Fruit fly (Drosophila melanogaster) whole organism, embryonic: ENCODE measurements around the gene Drice.

ENCODE experiments used
- CG10366 ChIP-seq: fragments of 200-800 bp; sonication (Bioruptor generic); IDR thresholded peaks from 2 replicates; pipeline ENCODE4 v1.3.6; 2022; ENCODE audit warnings: missing biosample characterization, missing genetic modification characterization
- CG11504 ChIP-seq: fragments of 200-800 bp; sonication (Bioruptor generic); optimal IDR thresholded peaks from 3 replicates; lab custom pipeline; 2019; ENCODE audit warnings: missing biosample characterization, mild to moderate bottlenecking, missing genetic modification characterization, moderate library complexity
- CG1233 ChIP-seq: fragments of 200-800 bp; sonication (Bioruptor generic); optimal IDR thresholded peaks from 4 replicates; lab custom pipeline; 2018; ENCODE audit warnings: missing biosample characterization, mild to moderate bottlenecking, missing genetic modification characterization
- CG2678 ChIP-seq: fragments of 200-800 bp; sonication (Bioruptor generic); optimal IDR thresholded peaks from 3 replicates; lab custom pipeline; 2019; ENCODE audit warnings: missing biosample characterization, mild to moderate bottlenecking, missing genetic modification characterization, moderate library complexity
- CG30403 ChIP-seq: fragments of 200-800 bp; sonication (Bioruptor generic); optimal IDR thresholded peaks from 3 replicates; lab custom pipeline; 2016; ENCODE audit warnings: missing biosample characterization, missing genetic modification characterization
- CG32532 ChIP-seq: fragments of 200-800 bp; sonication (Bioruptor generic); IDR thresholded peaks from 2 replicates; pipeline ENCODE4 v1.3.6; 2022; ENCODE audit warnings: missing biosample characterization, missing genetic modification characterization
- CG33557 ChIP-seq: fragments of 200-800 bp; sonication (Bioruptor generic); optimal IDR thresholded peaks from 2 replicates; lab custom pipeline; 2019; ENCODE audit warnings: missing biosample characterization, mild to moderate bottlenecking, missing genetic modification characterization, moderate library complexity
- CG34422 ChIP-seq: fragments of 200-800 bp; sonication (Bioruptor generic); IDR thresholded peaks from 3 replicates; pipeline ENCODE4 v1.3.6; 2022; ENCODE audit warnings: missing biosample characterization, missing genetic modification characterization
- CG4730 ChIP-seq: fragments of 200-800 bp; sonication (Bioruptor generic); IDR thresholded peaks from 2 replicates; pipeline ENCODE4 v1.3.6; 2022; ENCODE audit warnings: missing biosample characterization, missing genetic modification characterization
- CG8359 ChIP-seq: fragments of 200-800 bp; sonication (Bioruptor generic); optimal IDR thresholded peaks from 2 replicates; lab custom pipeline; 2017; ENCODE audit warnings: missing biosample characterization, mild to moderate bottlenecking, missing genetic modification characterization, borderline replicate concordance
- CG8478 ChIP-seq: fragments of >200 bp; optimal IDR thresholded peaks from 2 replicates; lab custom pipeline; 2018
- CG9932 ChIP-seq: fragments of 200-800 bp; sonication (Bioruptor generic); IDR thresholded peaks from 2 replicates; pipeline ENCODE4 v1.3.6; 2022; ENCODE audit warnings: missing biosample characterization, missing genetic modification characterization
- D19B ChIP-seq: fragments of 200-800 bp; sonication (Bioruptor generic); optimal IDR thresholded peaks from 2 replicates; lab custom pipeline; 2017; ENCODE audit warnings: missing biosample characterization, mild to moderate bottlenecking, missing genetic modification characterization
- Doc3 ChIP-seq: fragments of 200-800 bp; sonication (Bioruptor generic); IDR thresholded peaks from 3 replicates; pipeline ENCODE4 v1.3.6; 2022; ENCODE audit warnings: missing biosample characterization, missing genetic modification characterization; ENCODE audit not compliant: partially characterized antibody
- HLH54F ChIP-seq: fragments of 200-800 bp; sonication (Bioruptor generic); optimal IDR thresholded peaks from 3 replicates; lab custom pipeline; 2016; ENCODE audit warnings: missing biosample characterization, missing genetic modification characterization
- MBD-R2 ChIP-seq: fragments of 200-800 bp; sonication (Bioruptor generic); IDR thresholded peaks from 2 replicates; pipeline ENCODE4 v1.3.6; 2022; ENCODE audit warnings: missing biosample characterization, missing genetic modification characterization
- Meics ChIP-seq: fragments of 200-800 bp; sonication (Bioruptor generic); optimal IDR thresholded peaks from 2 replicates; lab custom pipeline; 2017; ENCODE audit warnings: missing biosample characterization, mild to moderate bottlenecking, missing genetic modification characterization
- NFAT ChIP-seq: fragments of 200-800 bp; sonication (Bioruptor generic); IDR thresholded peaks from 2 replicates; pipeline ENCODE4 v1.3.6; 2022; ENCODE audit warnings: missing biosample characterization, missing genetic modification characterization
- Nf-YB ChIP-seq: fragments of 200-800 bp; sonication (Bioruptor generic); optimal IDR thresholded peaks from 3 replicates; lab custom pipeline; 2019; ENCODE audit warnings: missing biosample characterization, mild to moderate bottlenecking, missing genetic modification characterization, moderate library complexity
- Nf-YC ChIP-seq: fragments of 200-800 bp; optimal IDR thresholded peaks from 3 replicates; lab custom pipeline; 2019; ENCODE audit warnings: missing biosample characterization, mild to moderate bottlenecking, missing genetic modification characterization, moderate library complexity
- Ravus ChIP-seq: fragments of 200-800 bp; sonication (Bioruptor generic); IDR thresholded peaks from 2 replicates; pipeline ENCODE4 v1.3.6; 2022; ENCODE audit warnings: missing biosample characterization, missing genetic modification characterization
- Rfx ChIP-seq: fragments of 200-800 bp; sonication (Bioruptor generic); IDR thresholded peaks from 2 replicates; pipeline ENCODE4 v1.3.6; 2022; ENCODE audit warnings: missing biosample characterization, missing genetic modification characterization
- Trl ChIP-seq, 3 experiments: fragments of >200 bp in 2 of 3; fragments of 200-800 bp in 1 of 3; sonication (Bioruptor generic) in 1 of 3; optimal IDR thresholded peaks; 2 replicates in 1 of 3; 3 replicates in 2 of 3; lab custom pipeline; 2016 to 2017; ENCODE audit warnings: missing biosample characterization in 1 of 3, missing genetic modification characterization in 1 of 3
- Xrp1 ChIP-seq: fragments of 200-800 bp; sonication (Bioruptor generic); IDR thresholded peaks from 2 replicates; pipeline ENCODE4 v1.3.6; 2022; ENCODE audit warnings: missing biosample characterization, missing genetic modification characterization
- dysf ChIP-seq: fragments of 200-800 bp; sonication (Bioruptor generic); IDR thresholded peaks from 3 replicates; pipeline ENCODE4 v1.3.6; 2022; ENCODE audit warnings: missing biosample characterization, missing genetic modification characterization
- ems ChIP-seq: fragments of 200-800 bp; sonication (Bioruptor generic); optimal IDR thresholded peaks from 3 replicates; lab custom pipeline; 2016; ENCODE audit warnings: missing biosample characterization, missing genetic modification characterization
- eve ChIP-seq, 2 experiments: fragments of >200 bp; optimal IDR thresholded peaks; 2 replicates each; lab custom pipeline; 2017; ENCODE audit warnings: missing biosample characterization in 2 of 2, missing genetic modification characterization in 2 of 2
- gem ChIP-seq: fragments of 200-800 bp; sonication (Bioruptor generic); optimal IDR thresholded peaks from 2 replicates; lab custom pipeline; 2019; ENCODE audit warnings: missing biosample characterization, mild to moderate bottlenecking, missing genetic modification characterization, moderate library complexity
- grau ChIP-seq: fragments of 200-800 bp; optimal IDR thresholded peaks from 3 replicates; lab custom pipeline; 2019; ENCODE audit warnings: missing biosample characterization, mild to moderate bottlenecking, missing genetic modification characterization, moderate library complexity
- hkb ChIP-seq, 2 experiments: fragments of 200-800 bp in 1 of 2; fragments of >200 bp in 1 of 2; sonication (Bioruptor generic) in 1 of 2; IDR thresholded peaks in 1 of 2; optimal IDR thresholded peaks in 1 of 2; 2 replicates each; pipeline versions ENCODE4 v1.3.6 to Lab custom; 2017 to 2022; ENCODE audit warnings: missing biosample characterization in 1 of 2, missing genetic modification characterization in 1 of 2
- inv ChIP-seq: fragments of 200-800 bp; sonication (Bioruptor generic); IDR thresholded peaks from 2 replicates; pipeline ENCODE4 v1.3.6; 2022; ENCODE audit warnings: missing biosample characterization, missing genetic modification characterization; ENCODE audit not compliant: partially characterized antibody
- kay ChIP-seq: fragments of 200-800 bp; sonication (Bioruptor generic); optimal IDR thresholded peaks from 2 replicates; lab custom pipeline; 2016; ENCODE audit warnings: missing biosample characterization, missing genetic modification characterization
- row ChIP-seq: fragments of 200-800 bp; sonication (Bioruptor generic); IDR thresholded peaks from 3 replicates; pipeline ENCODE4 v1.3.6; 2022; ENCODE audit warnings: missing biosample characterization, missing genetic modification characterization
- sd ChIP-seq: fragments of 200-800 bp; sonication (Bioruptor generic); optimal IDR thresholded peaks from 3 replicates; lab custom pipeline; 2018; ENCODE audit warnings: missing biosample characterization, mild to moderate bottlenecking, missing genetic modification characterization, moderate library complexity
- slbo ChIP-seq: fragments of 200-800 bp; sonication (Bioruptor generic); IDR thresholded peaks from 2 replicates; pipeline ENCODE4 v1.3.6; 2022; ENCODE audit warnings: missing biosample characterization, missing genetic modification characterization

Gene Drice

DNA sequence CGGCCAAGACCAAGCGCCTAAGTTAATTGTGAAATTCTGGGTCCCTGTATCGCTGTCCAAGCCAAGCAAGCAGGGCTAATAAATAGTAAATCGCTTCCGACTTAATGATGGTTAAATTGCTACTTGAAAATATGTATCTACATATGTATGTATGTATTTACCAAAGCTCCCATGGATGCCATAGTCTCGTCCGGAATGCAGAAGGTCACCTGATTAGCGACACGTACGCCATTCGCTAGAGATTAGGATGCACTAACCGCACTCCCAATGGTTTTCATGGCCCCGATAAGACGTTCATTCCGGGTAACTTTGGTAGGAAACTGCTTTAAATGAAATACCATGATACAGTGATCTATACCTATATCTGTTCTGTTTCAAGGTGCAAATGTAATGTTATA lies 40.7 kb upstream of the Drice start:
- TF ChIP-seq Nf-YC (tag; lab: Kevin White, UChicago) = peak; percentile 69
- no peak for TF ChIP-seq grau (tag; lab: Kevin White, UChicago)
- no peak for TF ChIP-seq CG4730 (GFP tag; lab: Robert Waterston, UW)
- TF ChIP-seq Nf-YB (GFP tag; lab: Kevin White, UChicago) = peak; percentile 59
- TF ChIP-seq D19B (GFP tag; lab: Kevin White, UChicago) = no peak
- peak; percentile 52 for TF ChIP-seq sd
- TF ChIP-seq eve (GFP tag; optimal IDR thresholded peaks at IDR 0.05; lab: Kevin White, UChicago) = no peak

DNA sequence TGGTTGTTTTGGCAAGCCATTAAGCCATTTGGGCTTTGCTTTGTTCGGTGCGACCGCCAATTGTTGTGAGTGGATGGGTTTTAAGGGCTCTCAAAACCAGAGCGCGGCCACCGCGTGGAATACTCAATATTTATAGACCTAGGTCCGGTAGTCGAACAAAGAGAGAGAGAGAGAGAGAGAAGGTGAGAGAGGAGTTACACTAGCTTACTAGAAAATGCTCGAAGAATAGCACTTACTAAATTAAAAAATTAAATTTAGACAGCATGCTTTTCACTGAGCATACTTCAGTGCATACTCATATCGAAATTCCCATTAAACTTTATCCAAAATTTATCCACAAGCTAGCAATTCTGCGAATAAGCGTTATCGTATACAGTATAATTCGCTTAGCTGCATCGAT lies 39.4 kb upstream of the Drice start:
- TF ChIP-seq gem (tag; lab: Kevin White, UChicago) = peak; percentile 11
- TF ChIP-seq CG32532 (GFP tag; lab: Robert Waterston, UW) = peak; percentile 49; the same call in 1 of the 2 replicates
- no peak for TF ChIP-seq Xrp1 (GFP tag; lab: Robert Waterston, UW)
- peak; percentile 6 for TF ChIP-seq CG2678 (tag; lab: Kevin White, UChicago)
- TF ChIP-seq NFAT = 0 out of 2 replicates have a peak, but pooled peaks have one; percentile 25
- no peak for TF ChIP-seq ems
- TF ChIP-seq CG1233 = no peak
- no peak for TF ChIP-seq HLH54F (GFP tag; lab: Kevin White, UChicago)
- TF ChIP-seq CG11504 = peak; percentile 13
- peak; percentile 1 for TF ChIP-seq Meics (GFP tag; lab: Kevin White, UChicago)
- TF ChIP-seq Trl (optimal IDR thresholded peaks at IDR 0.05; lab: Kevin White, UChicago) = peak; percentile 28 to 57
- no peak for TF ChIP-seq Trl (GFP tag; optimal IDR thresholded peaks at IDR 0.05; lab: Kevin White, UChicago)
- TF ChIP-seq Rfx (GFP tag; lab: Robert Waterston, UW) = peak; percentile 21; the same call in 1 of the 2 replicates
- TF ChIP-seq Ravus = no peak
- TF ChIP-seq grau (tag; lab: Kevin White, UChicago) = peak; percentile 26
- peak; percentile 50 for TF ChIP-seq row (GFP tag; lab: Robert Waterston, UW)
- TF ChIP-seq inv (GFP tag; lab: Robert Waterston, UW) = no peak

dm6 chr3R:29761569-29761968 lies 37.9 kb upstream of the Drice start:
- no peak for TF ChIP-seq CG8478 (lab: Kevin White, UChicago)
- TF ChIP-seq gem (tag; lab: Kevin White, UChicago) = peak; percentile 26
- peak; percentile 9 for TF ChIP-seq grau (tag; lab: Kevin White, UChicago)
- peak; percentile 55; the same call in 2 of the 3 replicates for TF ChIP-seq row (GFP tag; lab: Robert Waterston, UW)
- peak; percentile 47; the same call in 1 of the 2 replicates for TF ChIP-seq slbo (GFP tag; lab: Robert Waterston, UW)
- TF ChIP-seq Rfx (GFP tag; lab: Robert Waterston, UW) = peak; percentile 25; the same call in 1 of the 2 replicates
- TF ChIP-seq kay = peak; percentile 40
- peak; percentile 45 for TF ChIP-seq CG9932 (GFP tag; lab: Robert Waterston, UW)
- TF ChIP-seq CG10366 (GFP tag; lab: Robert Waterston, UW) = peak; percentile 7; the same call in 1 of the 2 replicates
- peak; percentile 16; the same call in 1 of the 2 replicates for TF ChIP-seq MBD-R2 (GFP tag; lab: Robert Waterston, UW)
- no peak for TF ChIP-seq CG8359 (GFP tag; lab: Kevin White, UChicago)
- TF ChIP-seq CG33557 (GFP tag; lab: Kevin White, UChicago) = no peak
- TF ChIP-seq Trl (optimal IDR thresholded peaks at IDR 0.05; lab: Kevin White, UChicago) = no peak
- TF ChIP-seq Trl (GFP tag; optimal IDR thresholded peaks at IDR 0.05; lab: Kevin White, UChicago) = no peak

- TF ChIP-seq slbo (GFP tag; lab: Robert Waterston, UW) (peak; percentile 12; the same call in 1 of the 2 replicates), CG34422 (GFP tag; lab: Robert Waterston, UW) (no peak), CG11504 (peak; percentile 7), CG30403 (GFP tag; lab: Kevin White, UChicago) (peak; percentile 7), Doc3 (GFP tag; lab: Robert Waterston, UW) (no peak), dysf (GFP tag; lab: Robert Waterston, UW) (no peak), gem (tag; lab: Kevin White, UChicago) (peak; percentile 7), hkb (optimal IDR thresholded peaks at IDR 0.05; lab: Kevin White, UChicago) (no peak), hkb (GFP tag; IDR thresholded peaks at IDR 0.05; lab: Robert Waterston, UW) (0 out of 2 replicates have a peak, but pooled peaks have one; percentile 19)
Measured at dm6 chr3R:29762297-29762696, 37.2 kb upstream of the Drice start.
